Worm (Caenorhabditis elegans) whole organism, L3 larva: ENCODE data around the gene T19C4.5.

Source experiments
- elt-2 ChIP-seq: sonication (generic microtip); optimal IDR thresholded peaks from 2 replicates; lab custom pipeline; 2016; ENCODE audit warnings: missing genetic modification reagents, mild to moderate bottlenecking, missing genetic modification characterization, missing compliant biosample characterization
- fkh-2 ChIP-seq: fragments of 150-350 bp; optimal IDR thresholded peaks from 2 replicates; lab custom pipeline; 2014; ENCODE audit warnings: missing biosample characterization, missing genetic modification reagents, missing genetic modification characterization
- nhr-12 ChIP-seq: fragments of 150-350 bp; optimal IDR thresholded peaks from 2 replicates; lab custom pipeline; 2014; ENCODE audit warnings: missing biosample characterization, missing genetic modification characterization

DNA sequence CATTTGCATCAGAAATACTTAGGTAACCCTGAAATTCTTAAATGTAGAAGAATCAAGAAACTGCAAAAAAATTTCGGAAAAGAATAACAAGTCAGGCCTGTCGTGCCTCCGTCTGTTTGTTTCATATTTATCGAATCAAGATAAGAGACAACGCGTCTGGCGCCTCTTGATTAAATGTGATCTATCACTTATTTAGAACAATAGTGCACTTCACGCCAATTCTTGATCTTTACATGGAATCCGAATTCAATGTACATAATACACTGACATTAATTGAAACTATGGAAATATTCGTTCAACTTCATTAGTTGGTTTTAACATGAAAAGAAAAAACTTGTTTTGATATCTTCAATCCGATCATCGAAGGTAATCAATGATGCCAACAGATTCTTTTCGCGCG lies 49.5 kb upstream of the T19C4.5 start, which contains the start of gene mboa-2:
- TF ChIP-seq elt-2 (tag; lab: Kevin White, UChicago) (peak; percentile 60), fkh-2 (tag; lab: Kevin White, UChicago) (no peak), nhr-12 (tag; lab: Kevin White, UChicago) (no peak)
